Fruit fly (Drosophila melanogaster): Measurements from ENCODE around the gene CG10514.

Gene CG10514

dm6 chr3R:25320051-25320705 lies 40.5 kb upstream of the CG10514 start, which contains the start of gene CG10560:
CG10560 (minus strand) TSS chr3R:25320101.
- no peak for TF ChIP-seq CG3995 (GFP tag; optimal IDR thresholded peaks at IDR 0.05)
- no peak for TF ChIP-seq CG10366 (GFP tag; IDR thresholded peaks at IDR 0.05)
- TF ChIP-seq CG12071 (GFP tag; optimal IDR thresholded peaks at IDR 0.05), result peak; percentile 20
- no peak for TF ChIP-seq Mes4 (GFP tag; optimal IDR thresholded peaks at IDR 0.05)
- TF ChIP-seq CrebB (tag; optimal IDR thresholded peaks at IDR 0.05), result no peak
- peak; percentile 43 for TF ChIP-seq CG2678 (tag; optimal IDR thresholded peaks at IDR 0.05)
- no peak for TF ChIP-seq CG15601 (tag; optimal IDR thresholded peaks at IDR 0.05)
- TF ChIP-seq CG12236 (GFP tag; optimal IDR thresholded peaks at IDR 0.05), result no peak
- no peak for TF ChIP-seq CG8924 (tag; optimal IDR thresholded peaks at IDR 0.05)
- peak in 1 of 2 experiments; percentile 7 for TF ChIP-seq Eip74EF (GFP tag; optimal IDR thresholded peaks at IDR 0.05)
- TF ChIP-seq HHEX (GFP tag; optimal IDR thresholded peaks at IDR 0.05), result no peak
- TF ChIP-seq Oli (tag; optimal IDR thresholded peaks at IDR 0.05), result no peak
- TF ChIP-seq aop (GFP tag; IDR thresholded peaks at IDR 0.05), result no peak
- TF ChIP-seq mirr (GFP tag; optimal IDR thresholded peaks at IDR 0.05), result peak; percentile 30
- peak; percentile 86 for TF ChIP-seq D19B (GFP tag; optimal IDR thresholded peaks at IDR 0.05)
- TF ChIP-seq tin (GFP tag; optimal IDR thresholded peaks at IDR 0.05), result no peak
- TF ChIP-seq Ssrp (tag; optimal IDR thresholded peaks at IDR 0.05), result no peak
- TF ChIP-seq CG6683 (GFP tag; optimal IDR thresholded peaks at IDR 0.05), result no peak
- TF ChIP-seq CG8765 (GFP tag; IDR thresholded peaks at IDR 0.05), result no peak
- TF ChIP-seq MTF-1 (GFP tag; optimal IDR thresholded peaks at IDR 0.05; ENCODE audit: borderline replicate concordance), result no peak
- no peak for TF ChIP-seq da (GFP tag; optimal IDR thresholded peaks at IDR 0.05)
- no peak for TF ChIP-seq CG10654 (GFP tag; optimal IDR thresholded peaks at IDR 0.05)
- no peak for TF ChIP-seq CG7963 (GFP tag; IDR thresholded peaks at IDR 0.05; ENCODE audit: partially characterized antibody)
- TF ChIP-seq CG34376 (GFP tag; optimal IDR thresholded peaks at IDR 0.05), result peak; percentile 3
- no peak for TF ChIP-seq odd (GFP tag; optimal IDR thresholded peaks at IDR 0.05)
- peak in 1 of 2 experiments; percentile 54 for TF ChIP-seq Pdp1 (GFP tag; optimal IDR thresholded peaks at IDR 0.05)
- peak; percentile 69 for TF ChIP-seq sug (tag; optimal IDR thresholded peaks at IDR 0.05)
- peak; percentile 1 for TF ChIP-seq CG3281 (GFP tag; optimal IDR thresholded peaks at IDR 0.05)
- TF ChIP-seq ind (GFP tag; optimal IDR thresholded peaks at IDR 0.05), result no peak
- no peak for TF ChIP-seq CG34224 (GFP tag; IDR thresholded peaks at IDR 0.05; ENCODE audit: partially characterized antibody)
- no peak for TF ChIP-seq CG15269 (tag; optimal IDR thresholded peaks at IDR 0.05)
- TF ChIP-seq CG4854 (GFP tag; optimal IDR thresholded peaks at IDR 0.05), result no peak
- no peak for TF ChIP-seq prd (optimal IDR thresholded peaks at IDR 0.05)
- TF ChIP-seq prd (GFP tag; IDR thresholded peaks at IDR 0.05), result no peak
- no peak for TF ChIP-seq CG14965 (GFP tag; optimal IDR thresholded peaks at IDR 0.05; ENCODE audit: borderline replicate concordance)
- peak; percentile 67 for TF ChIP-seq CG13894 (tag; optimal IDR thresholded peaks at IDR 0.05)
- TF ChIP-seq Dip3 (GFP tag; optimal IDR thresholded peaks at IDR 0.05), result no peak
- TF ChIP-seq CG32767 (GFP tag; IDR thresholded peaks at IDR 0.05), result no peak
- TF ChIP-seq br (optimal IDR thresholded peaks at IDR 0.05), result no peak
- TF ChIP-seq BEAF-32 (GFP tag; optimal IDR thresholded peaks at IDR 0.05), result no peak
- no peak for TF ChIP-seq CHES-1-like (GFP tag; optimal IDR thresholded peaks at IDR 0.05)
- no peak for TF ChIP-seq unc-4 (GFP tag; IDR thresholded peaks at IDR 0.05; ENCODE audit: partially characterized antibody)
- peak; percentile 46 for TF ChIP-seq CG13296 (GFP tag; optimal IDR thresholded peaks at IDR 0.05)
